Fruit fly (Drosophila melanogaster): ENCODE results near the gene Ube4A.
A peak's percentile ranks its signal among the peaks of the same experiment; 100 is the strongest.

The Ube4A gene

DNA sequence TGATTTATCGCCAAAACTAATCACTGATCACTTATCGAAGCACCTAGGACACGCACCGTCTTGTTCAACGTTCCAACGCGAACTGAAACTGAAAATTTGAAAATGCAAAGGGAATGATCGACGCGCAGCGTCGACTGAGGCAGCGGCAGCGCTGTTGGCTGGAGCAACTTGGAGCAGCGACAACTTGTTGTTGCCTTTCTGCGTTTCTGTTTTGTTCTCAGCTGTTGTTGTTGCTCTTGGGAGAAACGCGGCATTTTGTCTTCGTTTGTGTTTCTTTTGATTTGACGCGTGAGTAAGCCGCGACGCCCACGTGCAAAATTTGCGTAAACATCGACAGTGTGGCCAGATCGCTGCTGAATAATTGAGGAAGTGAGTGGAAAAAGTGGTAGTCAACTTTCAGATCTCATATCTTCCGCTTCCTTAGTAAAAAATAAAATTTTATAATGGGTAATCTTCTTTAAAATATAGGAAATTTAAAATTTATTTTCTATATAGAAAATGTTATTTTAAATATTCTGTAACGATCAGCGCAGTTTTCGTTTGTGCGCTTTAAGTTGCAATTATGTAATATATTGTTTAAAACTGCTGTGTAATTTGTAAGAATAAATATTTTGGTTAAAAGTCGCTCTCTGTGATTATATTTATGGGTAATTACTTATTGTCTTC, 50.8 kb downstream of the Ube4A start, which contains the start of gene Tsp:
Tsp (minus strand) TSS at position 90 of the 666 bp plus-strand sequence.
- TF ChIP-seq usp (GFP tag; optimal IDR thresholded peaks at IDR 0.05), result no peak
- TF ChIP-seq psq (optimal IDR thresholded peaks at IDR 0.05), result no peak
- peak; percentile 29 for TF ChIP-seq Dll (optimal IDR thresholded peaks at IDR 0.05)
